Fruit fly (Drosophila melanogaster) whole organism: Measurements from ENCODE around the gene Lip1.

Experiments
- CG8478 ChIP-seq: fragments of >200 bp; optimal IDR thresholded peaks from 2 replicates; lab custom pipeline; 2018; ENCODE audit warnings: inconsistent platforms
- Dll ChIP-seq: fragments of >200 bp; optimal IDR thresholded peaks from 2 replicates; lab custom pipeline; 2017
- pan ChIP-seq: fragments of >200 bp; optimal IDR thresholded peaks from 2 replicates; lab custom pipeline; 2017
- psq ChIP-seq: fragments of >200 bp; optimal IDR thresholded peaks from 2 replicates; lab custom pipeline; 2017
- usp ChIP-seq: fragments of >200 bp; optimal IDR thresholded peaks from 2 replicates; lab custom pipeline; 2017; ENCODE audit warnings: missing biosample characterization, missing genetic modification characterization, mixed read lengths

dm6 chr2L:10651313-10651712 lies 50.0 kb downstream of the Lip1 start, which contains the start of gene dbf:
- no peak for TF ChIP-seq CG8478
- TF ChIP-seq usp (GFP tag; lab: Kevin White, UChicago), result no peak
- TF ChIP-seq psq (lab: Kevin White, UChicago), result no peak
- TF ChIP-seq Dll, result no peak
- no peak for TF ChIP-seq pan (lab: Kevin White, UChicago)
